Fruit fly (Drosophila melanogaster) whole organism, embryonic: Measurements from ENCODE around the gene CG34309.

Experiments used
- Bteb2 ChIP-seq: fragments of 200-800 bp; sonication (Bioruptor generic); optimal IDR thresholded peaks from 2 replicates; lab custom pipeline; 2016; ENCODE audit warnings: missing biosample characterization, missing genetic modification characterization
- CG14860 ChIP-seq: fragments of 200-800 bp; sonication (Bioruptor generic); IDR thresholded peaks from 3 replicates; pipeline ENCODE4 v1.3.6; 2022; ENCODE audit warnings: missing biosample characterization, missing genetic modification characterization; ENCODE audit not compliant: partially characterized antibody
- ERR ChIP-seq: fragments of 200-800 bp; sonication (Bioruptor generic); optimal IDR thresholded peaks from 2 replicates; lab custom pipeline; 2016; ENCODE audit warnings: missing biosample characterization, missing genetic modification characterization
- HLH4C ChIP-seq: fragments of 200-800 bp; sonication (Bioruptor generic); IDR thresholded peaks from 3 replicates; pipeline ENCODE4 v1.3.6; 2022; ENCODE audit warnings: missing biosample characterization, missing genetic modification characterization; ENCODE audit not compliant: partially characterized antibody
- MTF-1 ChIP-seq: fragments of 200-800 bp; sonication (Bioruptor generic); optimal IDR thresholded peaks from 2 replicates; lab custom pipeline; 2018; ENCODE audit warnings: missing biosample characterization, mild to moderate bottlenecking, missing genetic modification characterization, borderline replicate concordance
- Stat92E ChIP-seq, 3 experiments: fragments of >200 bp in 2 of 3; fragments of 200-800 bp in 1 of 3; sonication (Bioruptor generic) in 1 of 3; optimal IDR thresholded peaks; 2 replicates each; lab custom pipeline; 2017 to 2019; ENCODE audit warnings: missing biosample characterization in 3 of 3, missing genetic modification characterization in 3 of 3, mild to moderate bottlenecking in 1 of 3, moderate library complexity in 1 of 3
- fru ChIP-seq: fragments of >200 bp; optimal IDR thresholded peaks from 2 replicates; lab custom pipeline; 2017
- gce ChIP-seq: fragments of 200-800 bp; sonication (Bioruptor generic); IDR thresholded peaks from 3 replicates; pipeline ENCODE4 v1.3.6; 2022; ENCODE audit warnings: missing biosample characterization, missing genetic modification characterization
- grau ChIP-seq: fragments of 200-800 bp; optimal IDR thresholded peaks from 3 replicates; lab custom pipeline; 2019; ENCODE audit warnings: missing biosample characterization, mild to moderate bottlenecking, missing genetic modification characterization, moderate library complexity
- stc ChIP-seq: fragments of 200-800 bp; sonication (Bioruptor generic); IDR thresholded peaks from 2 replicates; pipeline ENCODE4 v1.3.6; 2022; ENCODE audit warnings: missing biosample characterization, missing genetic modification characterization
- zfh1 ChIP-seq: fragments of 200-800 bp; sonication (Bioruptor generic); IDR thresholded peaks from 3 replicates; pipeline ENCODE4 v1.3.6; 2022; ENCODE audit warnings: missing biosample characterization, missing genetic modification characterization

DNA sequence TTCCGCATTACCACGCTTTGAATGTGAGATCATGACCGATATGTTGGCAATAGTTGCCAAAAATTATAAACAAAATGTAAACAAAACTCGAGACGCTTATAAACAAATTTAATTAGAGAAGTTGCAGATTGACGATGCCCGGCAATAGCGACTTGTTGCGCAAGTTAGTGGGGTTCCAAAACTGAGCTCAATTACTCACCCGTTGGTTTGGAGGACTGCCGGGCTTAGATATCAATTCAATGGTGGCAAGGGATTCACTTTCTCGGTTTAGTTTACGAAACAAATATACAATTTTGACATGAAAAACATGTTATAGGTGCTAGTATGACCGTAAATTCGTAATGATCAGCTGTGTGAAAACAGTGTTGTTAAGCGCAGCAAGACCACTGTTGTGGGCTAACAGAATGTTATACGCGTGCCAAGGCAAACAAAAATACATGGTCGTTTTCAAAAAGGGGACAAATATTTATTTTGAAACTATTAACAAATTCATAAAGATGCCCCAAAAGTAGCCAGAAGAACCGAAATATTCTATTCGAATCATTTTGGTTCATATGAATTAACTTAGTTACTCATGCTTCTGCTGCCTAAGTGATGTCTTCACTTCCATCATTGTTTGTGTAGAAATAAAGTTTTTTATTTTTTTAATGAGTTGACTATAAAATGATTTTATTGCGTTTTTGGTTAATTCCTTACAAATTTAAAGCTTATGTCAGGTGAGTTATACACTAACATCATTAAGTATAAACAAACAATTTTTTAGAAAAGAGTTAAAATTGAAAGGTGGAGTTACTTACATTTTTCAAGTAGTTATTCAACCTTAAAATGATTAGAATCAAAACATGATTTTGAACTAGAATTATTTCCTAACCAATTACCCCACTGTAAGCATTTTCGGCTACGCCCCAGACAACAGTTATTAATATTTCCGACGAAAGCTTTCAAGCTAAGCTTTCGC is 5.6 kb upstream of the CG34309 start, which contains the start of gene Elp6:
- TF ChIP-seq Bteb2 (GFP tag; lab: Kevin White, UChicago) = peak; percentile 62
- TF ChIP-seq ERR (GFP tag; lab: Kevin White, UChicago) = no peak
- no peak for TF ChIP-seq MTF-1 (GFP tag; lab: Kevin White, UChicago)
- TF ChIP-seq gce (GFP tag; lab: Robert Waterston, UW) = peak; percentile 39; the same call in 1 of the 3 replicates
- no peak for TF ChIP-seq Stat92E (GFP tag; optimal IDR thresholded peaks at IDR 0.05; lab: Kevin White, UChicago)
- no peak for TF ChIP-seq HLH4C (GFP tag; lab: Robert Waterston, UW)
- TF ChIP-seq fru (lab: Kevin White, UChicago) = no peak
- peak; percentile 51 for TF ChIP-seq stc (GFP tag; lab: Robert Waterston, UW)
- no peak for TF ChIP-seq CG14860 (GFP tag; lab: Robert Waterston, UW)
- peak; percentile 71 for TF ChIP-seq grau
- TF ChIP-seq zfh1 = peak; percentile 27; the same call in 1 of the 3 replicates
